Fruit fly (Drosophila melanogaster) whole organism, embryonic: Measurements from ENCODE around the gene CG13471.

Experiments
- CG10366 ChIP-seq: fragments of 200-800 bp; sonication (Bioruptor generic); IDR thresholded peaks from 2 replicates; pipeline ENCODE4 v1.3.6; 2022; ENCODE audit warnings: missing biosample characterization, missing genetic modification characterization
- CG11504 ChIP-seq: fragments of 200-800 bp; sonication (Bioruptor generic); optimal IDR thresholded peaks from 3 replicates; lab custom pipeline; 2019; ENCODE audit warnings: missing biosample characterization, mild to moderate bottlenecking, missing genetic modification characterization, moderate library complexity
- CG12219 ChIP-seq: fragments of 200-800 bp; sonication (Bioruptor generic); optimal IDR thresholded peaks from 3 replicates; lab custom pipeline; 2018; ENCODE audit warnings: missing biosample characterization, mild to moderate bottlenecking, missing genetic modification characterization
- CG12299 ChIP-seq: fragments of 200-800 bp; sonication (Bioruptor generic); optimal IDR thresholded peaks from 2 replicates; lab custom pipeline; 2018; ENCODE audit warnings: missing biosample characterization, mild to moderate bottlenecking, missing genetic modification characterization
- CG12659 ChIP-seq: fragments of 200-800 bp; sonication (Bioruptor generic); optimal IDR thresholded peaks from 3 replicates; lab custom pipeline; 2017; ENCODE audit warnings: mild to moderate bottlenecking, missing biosample characterization, missing genetic modification reagents, missing genetic modification characterization
- CG13894 ChIP-seq: fragments of 200-800 bp; sonication (Bioruptor generic); optimal IDR thresholded peaks from 3 replicates; lab custom pipeline; 2018; ENCODE audit warnings: missing biosample characterization, mild to moderate bottlenecking, missing genetic modification characterization, moderate library complexity
- CG15269 ChIP-seq: fragments of 200-800 bp; sonication (Bioruptor generic); optimal IDR thresholded peaks from 2 replicates; lab custom pipeline; 2018; ENCODE audit warnings: missing biosample characterization, mild to moderate bottlenecking, missing genetic modification characterization, moderate library complexity
- CG16863 ChIP-seq: fragments of 200-800 bp; sonication (Bioruptor generic); optimal IDR thresholded peaks from 3 replicates; lab custom pipeline; 2016; ENCODE audit warnings: missing biosample characterization, missing genetic modification characterization
- CG18764 ChIP-seq: fragments of 200-800 bp; sonication (Bioruptor generic); optimal IDR thresholded peaks from 3 replicates; lab custom pipeline; 2016; ENCODE audit warnings: missing biosample characterization, missing genetic modification characterization
- CG2712 ChIP-seq: fragments of 200-800 bp; optimal IDR thresholded peaks from 3 replicates; lab custom pipeline; 2019; ENCODE audit warnings: missing biosample characterization, mild to moderate bottlenecking, missing genetic modification characterization, moderate library complexity
- CG31365 ChIP-seq: fragments of 200-800 bp; sonication (Bioruptor generic); optimal IDR thresholded peaks from 2 replicates; lab custom pipeline; 2018; ENCODE audit warnings: missing biosample characterization, mild to moderate bottlenecking, missing genetic modification characterization
- CG32532 ChIP-seq: fragments of 200-800 bp; sonication (Bioruptor generic); IDR thresholded peaks from 2 replicates; pipeline ENCODE4 v1.3.6; 2022; ENCODE audit warnings: missing biosample characterization, missing genetic modification characterization
- CG6683 ChIP-seq: fragments of 200-800 bp; sonication (Bioruptor generic); optimal IDR thresholded peaks from 2 replicates; lab custom pipeline; 2017; ENCODE audit warnings: missing biosample characterization, mild to moderate bottlenecking, missing genetic modification characterization, missing genetic modification reagents
- CG7357 ChIP-seq: fragments of 200-800 bp; sonication (Bioruptor generic); IDR thresholded peaks from 3 replicates; pipeline ENCODE4 v1.3.6; 2022; ENCODE audit warnings: missing biosample characterization, missing genetic modification characterization
- CG8089 ChIP-seq: fragments of 200-800 bp; sonication (Bioruptor generic); optimal IDR thresholded peaks from 3 replicates; lab custom pipeline; 2016; ENCODE audit warnings: missing biosample characterization, missing genetic modification characterization
- CG9797 ChIP-seq: fragments of 200-800 bp; sonication (Bioruptor generic); optimal IDR thresholded peaks from 3 replicates; lab custom pipeline; 2018; ENCODE audit warnings: missing biosample characterization, mild to moderate bottlenecking, missing genetic modification characterization
- CG9876 ChIP-seq: fragments of 200-800 bp; sonication (Bioruptor generic); optimal IDR thresholded peaks from 2 replicates; lab custom pipeline; 2016; ENCODE audit warnings: missing biosample characterization, missing genetic modification characterization
- CoRest ChIP-seq: fragments of 200-800 bp; sonication (Bioruptor generic); optimal IDR thresholded peaks from 3 replicates; lab custom pipeline; 2018; ENCODE audit warnings: missing biosample characterization, mild to moderate bottlenecking, missing genetic modification characterization, moderate library complexity
- D19A ChIP-seq: fragments of 200-800 bp; optimal IDR thresholded peaks from 3 replicates; lab custom pipeline; 2019; ENCODE audit warnings: missing biosample characterization, mild to moderate bottlenecking, missing genetic modification characterization, moderate library complexity
- D19B ChIP-seq: fragments of 200-800 bp; sonication (Bioruptor generic); optimal IDR thresholded peaks from 2 replicates; lab custom pipeline; 2017; ENCODE audit warnings: missing biosample characterization, mild to moderate bottlenecking, missing genetic modification characterization
- Dbx ChIP-seq: fragments of 200-800 bp; sonication (Bioruptor generic); IDR thresholded peaks from 3 replicates; pipeline ENCODE4 v1.3.6; 2022; ENCODE audit warnings: missing biosample characterization, missing genetic modification characterization
- Ets65A ChIP-seq: fragments of 200-800 bp; sonication (Bioruptor generic); peaks from one replicate; lab custom pipeline; 2016; ENCODE audit warnings: missing biosample characterization, missing genetic modification characterization
- Fer2 ChIP-seq: fragments of 200-800 bp; sonication (Bioruptor generic); optimal IDR thresholded peaks from 2 replicates; lab custom pipeline; 2018; ENCODE audit warnings: missing biosample characterization, mild to moderate bottlenecking, missing genetic modification characterization, moderate library complexity
- Nf-YA ChIP-seq: fragments of 200-800 bp; sonication (Bioruptor generic); IDR thresholded peaks from 2 replicates; pipeline ENCODE4 v1.3.6; 2022; ENCODE audit warnings: missing biosample characterization, missing genetic modification characterization
- Ptx1 ChIP-seq: fragments of 200-800 bp; sonication (Bioruptor generic); IDR thresholded peaks from 2 replicates; pipeline ENCODE4 v1.3.6; 2022; ENCODE audit warnings: missing biosample characterization, missing genetic modification characterization
- Sin3A ChIP-seq: fragments of >200 bp; optimal IDR thresholded peaks from 2 replicates; lab custom pipeline; 2018
- Sox102F ChIP-seq: fragments of 200-800 bp; sonication (Bioruptor generic); optimal IDR thresholded peaks from 2 replicates; lab custom pipeline; 2018; ENCODE audit warnings: missing biosample characterization, mild to moderate bottlenecking, missing genetic modification characterization, moderate library complexity
- Vsx1 ChIP-seq: fragments of 200-800 bp; sonication (Bioruptor generic); optimal IDR thresholded peaks from 2 replicates; lab custom pipeline; 2017; ENCODE audit warnings: missing biosample characterization, mild to moderate bottlenecking, missing genetic modification characterization, missing genetic modification reagents
- Xrp1 ChIP-seq: fragments of 200-800 bp; sonication (Bioruptor generic); IDR thresholded peaks from 2 replicates; pipeline ENCODE4 v1.3.6; 2022; ENCODE audit warnings: missing biosample characterization, missing genetic modification characterization
- ac ChIP-seq: fragments of 200-800 bp; sonication (Bioruptor generic); optimal IDR thresholded peaks from 3 replicates; lab custom pipeline; 2017; ENCODE audit warnings: missing biosample characterization, mild to moderate bottlenecking, missing genetic modification characterization
- bsh ChIP-seq, 2 experiments: fragments of 200-800 bp; sonication (Bioruptor generic); optimal IDR thresholded peaks; 2 replicates each; lab custom pipeline; 2017 to 2018; ENCODE audit warnings: mild to moderate bottlenecking in 2 of 2, missing biosample characterization in 2 of 2, missing genetic modification characterization in 2 of 2, moderate library complexity in 1 of 2
- chif ChIP-seq, 2 experiments: fragments of 200-800 bp; sonication (Bioruptor generic); optimal IDR thresholded peaks; 3 replicates each; lab custom pipeline; 2016; ENCODE audit warnings: missing biosample characterization in 2 of 2, missing genetic modification characterization in 2 of 2
- dimm ChIP-seq: fragments of 200-800 bp; sonication (Bioruptor generic); IDR thresholded peaks from 2 replicates; pipeline ENCODE4 v1.3.6; 2022; ENCODE audit warnings: missing biosample characterization, missing genetic modification characterization
- en ChIP-seq: fragments of 200-800 bp; sonication (Bioruptor generic); optimal IDR thresholded peaks from 2 replicates; lab custom pipeline; 2016; ENCODE audit warnings: missing biosample characterization, missing genetic modification characterization
- exex ChIP-seq: fragments of 200-800 bp; sonication (Bioruptor generic); optimal IDR thresholded peaks from 4 replicates; lab custom pipeline; 2018; ENCODE audit warnings: missing biosample characterization, mild to moderate bottlenecking, missing genetic modification characterization, moderate library complexity
- eyg ChIP-seq: fragments of 200-800 bp; sonication (Bioruptor generic); optimal IDR thresholded peaks from 3 replicates; lab custom pipeline; 2016; ENCODE audit warnings: missing biosample characterization, missing genetic modification characterization
- fd3F ChIP-seq: fragments of 200-800 bp; sonication (Bioruptor generic); optimal IDR thresholded peaks from 2 replicates; lab custom pipeline; 2018; ENCODE audit warnings: missing biosample characterization, mild to moderate bottlenecking, missing genetic modification characterization, moderate library complexity
- gcm ChIP-seq: fragments of 200-800 bp; sonication (Bioruptor generic); optimal IDR thresholded peaks from 2 replicates; lab custom pipeline; 2019; ENCODE audit warnings: missing biosample characterization, mild to moderate bottlenecking, missing genetic modification characterization, moderate library complexity
- gcm2 ChIP-seq: fragments of 200-800 bp; sonication (Bioruptor generic); optimal IDR thresholded peaks from 2 replicates; lab custom pipeline; 2016; ENCODE audit warnings: missing biosample characterization, missing genetic modification characterization
- inv ChIP-seq: fragments of 200-800 bp; sonication (Bioruptor generic); IDR thresholded peaks from 2 replicates; pipeline ENCODE4 v1.3.6; 2022; ENCODE audit warnings: missing biosample characterization, missing genetic modification characterization; ENCODE audit not compliant: partially characterized antibody
- org-1 ChIP-seq: fragments of 200-800 bp; sonication (Bioruptor generic); optimal IDR thresholded peaks from 2 replicates; lab custom pipeline; 2017; ENCODE audit warnings: missing biosample characterization, missing genetic modification characterization
- phol ChIP-seq: fragments of 200-800 bp; sonication (Bioruptor generic); optimal IDR thresholded peaks from 3 replicates; lab custom pipeline; 2018; ENCODE audit warnings: missing biosample characterization, mild to moderate bottlenecking, missing genetic modification characterization, moderate library complexity
- repo ChIP-seq: fragments of 200-800 bp; sonication (Bioruptor generic); optimal IDR thresholded peaks from 2 replicates; lab custom pipeline; 2016; ENCODE audit warnings: missing biosample characterization, missing genetic modification characterization
- ro ChIP-seq: fragments of 200-800 bp; sonication (Bioruptor generic); IDR thresholded peaks from 2 replicates; pipeline ENCODE4 v1.3.6; 2022; ENCODE audit warnings: missing biosample characterization, missing genetic modification characterization
- run ChIP-seq: fragments of 200-800 bp; sonication (Bioruptor generic); optimal IDR thresholded peaks from 3 replicates; lab custom pipeline; 2018; ENCODE audit warnings: missing biosample characterization, mild to moderate bottlenecking, missing genetic modification characterization
- sob ChIP-seq: fragments of 200-800 bp; sonication (Bioruptor generic); IDR thresholded peaks from 2 replicates; pipeline ENCODE4 v1.3.6; 2022; ENCODE audit warnings: missing biosample characterization, missing genetic modification characterization
- sug ChIP-seq: fragments of 200-800 bp; optimal IDR thresholded peaks from 2 replicates; lab custom pipeline; 2019; ENCODE audit warnings: missing biosample characterization, mild to moderate bottlenecking, missing genetic modification characterization, moderate library complexity
- tup ChIP-seq: fragments of 200-800 bp; sonication (Bioruptor generic); optimal IDR thresholded peaks from 2 replicates; lab custom pipeline; 2016; ENCODE audit warnings: missing biosample characterization, mild to moderate bottlenecking, missing genetic modification characterization, moderate library complexity
- vvl ChIP-seq: fragments of 200-800 bp; sonication (Bioruptor generic); IDR thresholded peaks from 2 replicates; pipeline ENCODE4 v1.3.6; 2022; ENCODE audit warnings: missing biosample characterization, missing genetic modification characterization
- wdn ChIP-seq: fragments of 200-800 bp; sonication (Bioruptor generic); IDR thresholded peaks from 2 replicates; pipeline ENCODE4 v1.3.6; 2022; ENCODE audit warnings: missing biosample characterization, missing genetic modification characterization
- wor ChIP-seq: fragments of 200-800 bp; sonication (Bioruptor generic); IDR thresholded peaks from 2 replicates; pipeline ENCODE4 v1.3.6; 2022; ENCODE audit warnings: missing biosample characterization, missing genetic modification characterization
- zfh1 ChIP-seq: fragments of 200-800 bp; sonication (Bioruptor generic); IDR thresholded peaks from 3 replicates; pipeline ENCODE4 v1.3.6; 2022; ENCODE audit warnings: missing biosample characterization, missing genetic modification characterization

Gene CG13471

DNA sequence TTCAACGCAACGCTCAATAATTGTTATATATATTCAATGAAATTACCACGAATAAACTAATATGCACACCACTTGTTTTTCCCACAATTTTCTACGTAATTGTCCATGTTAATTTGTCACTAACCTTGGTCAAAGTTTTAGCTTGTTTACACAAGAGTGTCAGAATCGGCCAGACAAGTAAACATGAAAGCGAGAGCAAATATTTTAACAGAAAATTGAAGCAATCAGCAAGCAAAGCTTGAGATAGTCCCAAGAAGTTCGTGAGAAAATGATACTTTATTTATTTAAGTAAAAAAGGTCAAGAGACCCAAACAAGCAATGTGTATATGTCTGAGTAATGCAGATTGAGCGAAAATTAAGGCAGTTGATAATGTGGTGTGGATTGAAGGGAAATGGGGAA, 25.3 kb downstream of the CG13471 start (continued):
- TF ChIP-seq CG16863: no peak
- TF ChIP-seq CG32532: no peak; the same call in 1 of the 2 replicates
- TF ChIP-seq ro (GFP tag; lab: Robert Waterston, UW): no peak
- TF ChIP-seq wor (GFP tag; lab: Robert Waterston, UW): no peak
- TF ChIP-seq eyg (GFP tag; lab: Kevin White, UChicago): peak; percentile 49
- no peak for TF ChIP-seq CG2712
- TF ChIP-seq Sox102F (GFP tag; lab: Kevin White, UChicago): peak; percentile 46
- TF ChIP-seq CG9797 (GFP tag; lab: Kevin White, UChicago): no peak
- TF ChIP-seq gcm (GFP tag; lab: Kevin White, UChicago): no peak
- TF ChIP-seq run (tag; lab: Kevin White, UChicago): no peak
- no peak for TF ChIP-seq CG12299
- no peak for TF ChIP-seq Ptx1 (GFP tag; lab: Robert Waterston, UW)
- TF ChIP-seq D19A (tag; lab: Kevin White, UChicago): no peak
- TF ChIP-seq ac (GFP tag; lab: Kevin White, UChicago): no peak
- no peak for TF ChIP-seq CG6683 (GFP tag; lab: Kevin White, UChicago)
- peak; percentile 23 for TF ChIP-seq exex
- TF ChIP-seq dimm: no peak
- TF ChIP-seq Nf-YA (GFP tag; lab: Robert Waterston, UW): 0 out of 2 replicates have a peak, but pooled peaks have one; percentile 34
- TF ChIP-seq Xrp1: peak; percentile 52
- peak; percentile 5 for TF ChIP-seq CG8089 (GFP tag; lab: Kevin White, UChicago)
- peak; percentile 50 for TF ChIP-seq CG18764 (GFP tag; lab: Kevin White, UChicago)
- TF ChIP-seq CG12659: peak; percentile 44
- TF ChIP-seq CG9876 (GFP tag; lab: Kevin White, UChicago): peak; percentile 40
- TF ChIP-seq gcm2 (GFP tag; lab: Kevin White, UChicago): no peak
- TF ChIP-seq fd3F: peak; percentile 41
- TF ChIP-seq Fer2 (tag; lab: Kevin White, UChicago): peak; percentile 65
- no peak for TF ChIP-seq Sin3A
- TF ChIP-seq sob: no peak; the same call in 1 of the 2 replicates
- no peak for TF ChIP-seq en (GFP tag; lab: Kevin White, UChicago)
- peak; percentile 53 for TF ChIP-seq Vsx1 (GFP tag; lab: Kevin White, UChicago)
- TF ChIP-seq tup: no peak
- peak; percentile 46 for TF ChIP-seq CG11504 (tag; lab: Kevin White, UChicago)
- TF ChIP-seq bsh (GFP tag; optimal IDR thresholded peaks at IDR 0.05; lab: Kevin White, UChicago): no peak
- TF ChIP-seq wdn (GFP tag; lab: Robert Waterston, UW): peak; percentile 51; the same call in 1 of the 2 replicates
- TF ChIP-seq Dbx (GFP tag; lab: Robert Waterston, UW): no peak
- no peak for TF ChIP-seq vvl
- TF ChIP-seq Ets65A (GFP tag; lab: Kevin White, UChicago): no peak
- TF ChIP-seq CG15269 (tag; lab: Kevin White, UChicago): peak; percentile 35
- TF ChIP-seq inv: no peak
- no peak for TF ChIP-seq CG7357
- TF ChIP-seq CG12219 (GFP tag; lab: Kevin White, UChicago): no peak
- no peak for TF ChIP-seq zfh1
- no peak for TF ChIP-seq CG10366 (GFP tag; lab: Robert Waterston, UW)
- TF ChIP-seq CoRest: peak; percentile 35
- no peak for TF ChIP-seq phol (tag; lab: Kevin White, UChicago)
- TF ChIP-seq repo (GFP tag; lab: Kevin White, UChicago): no peak
- TF ChIP-seq D19B (GFP tag; lab: Kevin White, UChicago): no peak
- TF ChIP-seq org-1 (GFP tag; lab: Kevin White, UChicago): peak; percentile 30
- TF ChIP-seq chif (GFP tag; optimal IDR thresholded peaks at IDR 0.05; lab: Kevin White, UChicago): peak in 1 of 2 experiments; percentile 64
- TF ChIP-seq sug (tag; lab: Kevin White, UChicago): peak; percentile 4
- TF ChIP-seq CG13894: peak; percentile 45
- TF ChIP-seq CG31365 (tag; lab: Kevin White, UChicago): no peak
